Fruit fly (Drosophila melanogaster): ENCODE results near the gene Aven.

- TF ChIP-seq pan (optimal IDR thresholded peaks at IDR 0.05) (no peak), Mio (GFP tag; optimal IDR thresholded peaks at IDR 0.05) (no peak), lola (GFP tag; optimal IDR thresholded peaks at IDR 0.05) (no peak), N (GFP tag; optimal IDR thresholded peaks at IDR 0.05) (no peak), tai (GFP tag; optimal IDR thresholded peaks at IDR 0.05) (no peak)
Observed at dm6 chrX:12651613-12652012, 22.2 kb upstream of the Aven start.
